Fruit fly (Drosophila melanogaster) whole organism, embryonic: ENCODE results near the gene CG17660.
A peak's percentile ranks its signal among the peaks of the same experiment; 100 is the strongest.

ENCODE experiments used
- Asciz ChIP-seq: fragments of 200-800 bp; sonication (Bioruptor generic); optimal IDR thresholded peaks from 2 replicates; lab custom pipeline; 2017; ENCODE audit warnings: missing biosample characterization, mild to moderate bottlenecking, missing genetic modification characterization, missing genetic modification reagents
- CG10147 ChIP-seq: fragments of 200-800 bp; sonication (Bioruptor generic); optimal IDR thresholded peaks from 2 replicates; lab custom pipeline; 2019; ENCODE audit warnings: missing biosample characterization, mild to moderate bottlenecking, missing genetic modification characterization, moderate library complexity
- CG1024 ChIP-seq: fragments of 200-800 bp; sonication (Bioruptor generic); IDR thresholded peaks from 2 replicates; pipeline ENCODE4 v1.3.6; 2022; ENCODE audit warnings: missing biosample characterization, missing genetic modification characterization
- CG10543 ChIP-seq: fragments of 200-800 bp; sonication (Bioruptor generic); optimal IDR thresholded peaks from 3 replicates; lab custom pipeline; 2017; ENCODE audit warnings: missing biosample characterization, mild to moderate bottlenecking, missing genetic modification characterization, moderate library complexity
- CG1233 ChIP-seq: fragments of 200-800 bp; sonication (Bioruptor generic); optimal IDR thresholded peaks from 4 replicates; lab custom pipeline; 2018; ENCODE audit warnings: missing biosample characterization, mild to moderate bottlenecking, missing genetic modification characterization
- CG12744 ChIP-seq: fragments of 200-800 bp; sonication (Bioruptor generic); optimal IDR thresholded peaks from 2 replicates; lab custom pipeline; 2016; ENCODE audit warnings: missing biosample characterization, missing genetic modification characterization
- CG14710 ChIP-seq: fragments of 200-800 bp; sonication (Bioruptor generic); optimal IDR thresholded peaks from 3 replicates; lab custom pipeline; 2019; ENCODE audit warnings: missing biosample characterization, mild to moderate bottlenecking, missing genetic modification characterization, moderate library complexity
- CG16813 ChIP-seq: fragments of 200-800 bp; sonication (Bioruptor generic); IDR thresholded peaks from 3 replicates; pipeline ENCODE4 v1.3.6; 2022; ENCODE audit warnings: missing biosample characterization, missing genetic modification characterization; ENCODE audit not compliant: partially characterized antibody
- CG18262 ChIP-seq: fragments of 200-800 bp; optimal IDR thresholded peaks from 3 replicates; lab custom pipeline; 2019; ENCODE audit warnings: missing biosample characterization, mild to moderate bottlenecking, missing genetic modification characterization, moderate library complexity
- CG18476 ChIP-seq: fragments of 200-800 bp; sonication (Bioruptor generic); optimal IDR thresholded peaks from 2 replicates; lab custom pipeline; 2016; ENCODE audit warnings: missing biosample characterization, mild to moderate bottlenecking, missing genetic modification characterization
- CG18764 ChIP-seq: fragments of 200-800 bp; sonication (Bioruptor generic); optimal IDR thresholded peaks from 3 replicates; lab custom pipeline; 2016; ENCODE audit warnings: missing biosample characterization, missing genetic modification characterization
- CG2678 ChIP-seq: fragments of 200-800 bp; sonication (Bioruptor generic); optimal IDR thresholded peaks from 3 replicates; lab custom pipeline; 2019; ENCODE audit warnings: missing biosample characterization, mild to moderate bottlenecking, missing genetic modification characterization, moderate library complexity
- CG2712 ChIP-seq: fragments of 200-800 bp; optimal IDR thresholded peaks from 3 replicates; lab custom pipeline; 2019; ENCODE audit warnings: missing biosample characterization, mild to moderate bottlenecking, missing genetic modification characterization, moderate library complexity
- CG30403 ChIP-seq: fragments of 200-800 bp; sonication (Bioruptor generic); optimal IDR thresholded peaks from 3 replicates; lab custom pipeline; 2016; ENCODE audit warnings: missing biosample characterization, missing genetic modification characterization
- CG32767 ChIP-seq: fragments of 200-800 bp; sonication (Bioruptor generic); IDR thresholded peaks from 2 replicates; pipeline ENCODE4 v1.3.6; 2022; ENCODE audit warnings: missing biosample characterization, missing genetic modification characterization
- CG34422 ChIP-seq: fragments of 200-800 bp; sonication (Bioruptor generic); IDR thresholded peaks from 3 replicates; pipeline ENCODE4 v1.3.6; 2022; ENCODE audit warnings: missing biosample characterization, missing genetic modification characterization
- CG3995 ChIP-seq: fragments of 200-800 bp; sonication (Bioruptor generic); optimal IDR thresholded peaks from 3 replicates; lab custom pipeline; 2016; ENCODE audit warnings: missing biosample characterization, missing genetic modification characterization
- CG6175 ChIP-seq: fragments of 200-800 bp; sonication (Bioruptor generic); IDR thresholded peaks from 3 replicates; pipeline ENCODE4 v1.3.6; 2022; ENCODE audit warnings: missing biosample characterization, missing genetic modification characterization
- CG6813 ChIP-seq: fragments of 200-800 bp; sonication (Bioruptor generic); optimal IDR thresholded peaks from 2 replicates; lab custom pipeline; 2017; ENCODE audit warnings: missing biosample characterization, missing genetic modification characterization, mild to moderate bottlenecking, moderate library complexity, missing genetic modification reagents
- CG7357 ChIP-seq: fragments of 200-800 bp; sonication (Bioruptor generic); IDR thresholded peaks from 3 replicates; pipeline ENCODE4 v1.3.6; 2022; ENCODE audit warnings: missing biosample characterization, missing genetic modification characterization
- CG7745 ChIP-seq: fragments of 200-800 bp; sonication (Bioruptor generic); optimal IDR thresholded peaks from 2 replicates; lab custom pipeline; 2018; ENCODE audit warnings: missing biosample characterization, mild to moderate bottlenecking, missing genetic modification characterization, moderate library complexity
- CG9876 ChIP-seq: fragments of 200-800 bp; sonication (Bioruptor generic); optimal IDR thresholded peaks from 2 replicates; lab custom pipeline; 2016; ENCODE audit warnings: missing biosample characterization, missing genetic modification characterization
- D19B ChIP-seq: fragments of 200-800 bp; sonication (Bioruptor generic); optimal IDR thresholded peaks from 2 replicates; lab custom pipeline; 2017; ENCODE audit warnings: missing biosample characterization, mild to moderate bottlenecking, missing genetic modification characterization
- Dbx ChIP-seq: fragments of 200-800 bp; sonication (Bioruptor generic); IDR thresholded peaks from 3 replicates; pipeline ENCODE4 v1.3.6; 2022; ENCODE audit warnings: missing biosample characterization, missing genetic modification characterization
- Deaf1 ChIP-seq: fragments of 200-800 bp; optimal IDR thresholded peaks from 3 replicates; lab custom pipeline; 2019; ENCODE audit warnings: missing biosample characterization, mild to moderate bottlenecking, missing genetic modification characterization, moderate library complexity
- Dref ChIP-seq: fragments of 200-800 bp; sonication (Bioruptor generic); IDR thresholded peaks from 2 replicates; pipeline ENCODE4 v1.3.6; 2022; ENCODE audit warnings: missing biosample characterization, missing genetic modification characterization
- Gsc ChIP-seq: fragments of 200-800 bp; sonication (Bioruptor generic); IDR thresholded peaks from 2 replicates; pipeline ENCODE4 v1.3.6; 2022; ENCODE audit warnings: missing biosample characterization, missing genetic modification characterization
- HLH3B ChIP-seq: fragments of 200-800 bp; sonication (Bioruptor generic); IDR thresholded peaks from 2 replicates; pipeline ENCODE4 v1.3.6; 2022; ENCODE audit warnings: missing biosample characterization, missing genetic modification characterization
- HLHmδ ChIP-seq: fragments of 200-800 bp; sonication (Bioruptor generic); optimal IDR thresholded peaks from 2 replicates; lab custom pipeline; 2018; ENCODE audit warnings: missing biosample characterization, mild to moderate bottlenecking, missing genetic modification characterization, moderate library complexity
- Hr39 ChIP-seq: fragments of >200 bp; optimal IDR thresholded peaks from 2 replicates; lab custom pipeline; 2017
- Myb ChIP-seq: fragments of 200-800 bp; sonication (Bioruptor generic); optimal IDR thresholded peaks from 2 replicates; lab custom pipeline; 2016; ENCODE audit warnings: missing biosample characterization, missing genetic modification characterization
- NK7.1 ChIP-seq: fragments of 200-800 bp; sonication (Bioruptor generic); optimal IDR thresholded peaks from 3 replicates; lab custom pipeline; 2016; ENCODE audit warnings: missing biosample characterization, missing genetic modification characterization
- Side ChIP-seq: fragments of 200-800 bp; sonication (Bioruptor generic); optimal IDR thresholded peaks from 2 replicates; lab custom pipeline; 2016; ENCODE audit warnings: missing biosample characterization, missing genetic modification characterization
- Sox102F ChIP-seq: fragments of 200-800 bp; sonication (Bioruptor generic); optimal IDR thresholded peaks from 2 replicates; lab custom pipeline; 2018; ENCODE audit warnings: missing biosample characterization, mild to moderate bottlenecking, missing genetic modification characterization, moderate library complexity
- Xbp1 ChIP-seq: fragments of 200-800 bp; sonication (Bioruptor generic); optimal IDR thresholded peaks from 3 replicates; lab custom pipeline; 2016; ENCODE audit warnings: missing biosample characterization, mild to moderate bottlenecking, missing genetic modification characterization
- ac ChIP-seq: fragments of 200-800 bp; sonication (Bioruptor generic); optimal IDR thresholded peaks from 3 replicates; lab custom pipeline; 2017; ENCODE audit warnings: missing biosample characterization, mild to moderate bottlenecking, missing genetic modification characterization
- bowl ChIP-seq: fragments of 200-800 bp; sonication (Bioruptor generic); IDR thresholded peaks from 2 replicates; pipeline ENCODE4 v1.3.6; 2022; ENCODE audit warnings: missing biosample characterization, missing genetic modification characterization
- bsh ChIP-seq, 2 experiments: fragments of 200-800 bp; sonication (Bioruptor generic); optimal IDR thresholded peaks; 2 replicates each; lab custom pipeline; 2017 to 2018; ENCODE audit warnings: mild to moderate bottlenecking in 2 of 2, missing biosample characterization in 2 of 2, missing genetic modification characterization in 2 of 2, moderate library complexity in 1 of 2
- cg ChIP-seq: fragments of 200-800 bp; sonication (Bioruptor generic); optimal IDR thresholded peaks from 3 replicates; lab custom pipeline; 2019; ENCODE audit warnings: missing biosample characterization, mild to moderate bottlenecking, missing genetic modification characterization, moderate library complexity
- dimm ChIP-seq: fragments of 200-800 bp; sonication (Bioruptor generic); IDR thresholded peaks from 2 replicates; pipeline ENCODE4 v1.3.6; 2022; ENCODE audit warnings: missing biosample characterization, missing genetic modification characterization
- esg ChIP-seq: fragments of 200-800 bp; sonication (Bioruptor generic); conservative IDR thresholded peaks from 2 replicates; pipeline ENCODE4 v1.3.6; 2022; ENCODE audit warnings: missing biosample characterization, missing genetic modification characterization
- fru ChIP-seq: fragments of >200 bp; optimal IDR thresholded peaks from 2 replicates; lab custom pipeline; 2017
- kay ChIP-seq: fragments of 200-800 bp; sonication (Bioruptor generic); optimal IDR thresholded peaks from 2 replicates; lab custom pipeline; 2016; ENCODE audit warnings: missing biosample characterization, missing genetic modification characterization
- lbe ChIP-seq: fragments of 200-800 bp; sonication (Bioruptor generic); optimal IDR thresholded peaks from 2 replicates; lab custom pipeline; 2016; ENCODE audit warnings: missing biosample characterization, mild to moderate bottlenecking, missing genetic modification characterization
- lov ChIP-seq, 2 experiments: fragments of 200-800 bp in 1 of 2; fragments of >200 bp in 1 of 2; sonication (Bioruptor generic) in 1 of 2; IDR thresholded peaks in 1 of 2; optimal IDR thresholded peaks in 1 of 2; 2 replicates in 1 of 2; 3 replicates in 1 of 2; pipeline versions ENCODE4 v1.3.6 to Lab custom; 2017 to 2022; ENCODE audit warnings: missing biosample characterization in 1 of 2, missing genetic modification characterization in 1 of 2
- luna ChIP-seq: fragments of 200-800 bp; sonication (Bioruptor generic); optimal IDR thresholded peaks from 2 replicates; lab custom pipeline; 2016; ENCODE audit warnings: missing biosample characterization, missing genetic modification characterization
- nau ChIP-seq: fragments of 200-800 bp; sonication (Bioruptor generic); optimal IDR thresholded peaks from 3 replicates; lab custom pipeline; 2017; ENCODE audit warnings: missing biosample characterization, mild to moderate bottlenecking, missing genetic modification characterization, missing genetic modification reagents
- nerfin-1 ChIP-seq: fragments of 200-800 bp; sonication (Bioruptor generic); optimal IDR thresholded peaks from 3 replicates; lab custom pipeline; 2019; ENCODE audit warnings: missing biosample characterization, mild to moderate bottlenecking, missing genetic modification characterization, moderate library complexity
- salm ChIP-seq: fragments of 200-800 bp; sonication (Bioruptor generic); optimal IDR thresholded peaks from 2 replicates; lab custom pipeline; 2018; ENCODE audit warnings: missing biosample characterization, mild to moderate bottlenecking, missing genetic modification characterization
- shn ChIP-seq: fragments of 200-800 bp; sonication (Bioruptor generic); optimal IDR thresholded peaks from 3 replicates; lab custom pipeline; 2016; ENCODE audit warnings: missing biosample characterization, missing genetic modification characterization
- tll ChIP-seq, 2 experiments: fragments of 200-800 bp in 1 of 2; fragments of >200 bp in 1 of 2; sonication (Bioruptor generic) in 1 of 2; optimal IDR thresholded peaks; 2 replicates each; lab custom pipeline; 2017 to 2019; ENCODE audit warnings: missing biosample characterization in 2 of 2, missing genetic modification characterization in 2 of 2, mild to moderate bottlenecking in 1 of 2, moderate library complexity in 1 of 2
- yki ChIP-seq: fragments of >200 bp; optimal IDR thresholded peaks from 3 replicates; lab custom pipeline; 2018

The CG17660 gene

DNA sequence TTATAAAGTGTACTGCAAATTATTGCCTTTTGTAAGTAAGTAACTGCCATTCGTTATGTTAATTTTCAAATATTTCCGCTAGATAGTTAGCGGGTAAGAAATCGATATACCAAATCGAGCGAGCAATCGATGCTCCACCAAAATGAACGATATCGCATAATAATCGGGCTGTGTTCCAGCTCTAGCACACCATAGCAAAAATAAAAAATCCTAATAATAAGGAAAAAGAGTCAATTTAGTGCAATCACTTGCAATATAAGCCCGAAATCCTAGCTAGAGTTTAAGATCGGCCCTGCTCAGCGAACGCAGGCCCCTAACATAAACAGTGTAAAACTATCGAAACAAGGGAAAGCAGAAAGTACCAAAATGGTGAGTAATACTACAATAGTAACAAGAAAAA, 5.5 kb downstream of the CG17660 start, which contains the start of gene cpb (continued):
- TF ChIP-seq kay (GFP tag; lab: Kevin White, UChicago) (peak; percentile 73), CG30403 (GFP tag; lab: Kevin White, UChicago) (no peak), CG34422 (no peak), lbe (GFP tag; lab: Kevin White, UChicago) (no peak), CG7357 (GFP tag; lab: Robert Waterston, UW) (no peak), cg (no peak), lov (optimal IDR thresholded peaks at IDR 0.05; lab: Kevin White, UChicago) (no peak), lov (GFP tag; IDR thresholded peaks at IDR 0.05; lab: Robert Waterston, UW) (no peak), salm (tag; lab: Kevin White, UChicago) (no peak), CG2678 (tag; lab: Kevin White, UChicago) (no peak), NK7.1 (GFP tag; lab: Kevin White, UChicago) (no peak), CG14710 (tag; lab: Kevin White, UChicago) (peak; percentile 22), CG2712 (tag; lab: Kevin White, UChicago) (peak; percentile 34), CG1024 (GFP tag; lab: Robert Waterston, UW) (no peak), CG32767 (GFP tag; lab: Robert Waterston, UW) (no peak), Dbx (GFP tag; lab: Robert Waterston, UW) (no peak), Gsc (GFP tag; lab: Robert Waterston, UW) (no peak), Dref (GFP tag; lab: Robert Waterston, UW) (peak; percentile 95), esg (no peak), nerfin-1 (tag; lab: Kevin White, UChicago) (no peak), ac (GFP tag; lab: Kevin White, UChicago) (no peak), Sox102F (GFP tag; lab: Kevin White, UChicago) (no peak), Hr39 (no peak), Deaf1 (tag; lab: Kevin White, UChicago) (no peak), tll (GFP tag; optimal IDR thresholded peaks at IDR 0.05; lab: Kevin White, UChicago) (no peak), CG18262 (tag; lab: Kevin White, UChicago) (no peak), CG6813 (GFP tag; lab: Kevin White, UChicago) (no peak), D19B (GFP tag; lab: Kevin White, UChicago) (no peak), yki (lab: Kevin White, UChicago) (no peak), CG3995 (GFP tag; lab: Kevin White, UChicago) (no peak), CG16813 (GFP tag; lab: Robert Waterston, UW) (peak; percentile 84), fru (lab: Kevin White, UChicago) (no peak), Myb (GFP tag; lab: Kevin White, UChicago) (peak; percentile 88), CG7745 (tag; lab: Kevin White, UChicago) (no peak), bowl (GFP tag; lab: Robert Waterston, UW) (no peak), shn (GFP tag; lab: Kevin White, UChicago) (no peak), CG18764 (GFP tag; lab: Kevin White, UChicago) (no peak), CG12744 (GFP tag; lab: Kevin White, UChicago) (no peak), luna (no peak), Xbp1 (no peak), nau (GFP tag; lab: Kevin White, UChicago) (no peak), bsh (GFP tag; optimal IDR thresholded peaks at IDR 0.05; lab: Kevin White, UChicago) (no peak), HLH3B (GFP tag; lab: Robert Waterston, UW) (no peak), CG18476 (GFP tag; lab: Kevin White, UChicago) (no peak), CG10543 (no peak), CG1233 (GFP tag; lab: Kevin White, UChicago) (no peak), CG9876 (GFP tag; lab: Kevin White, UChicago) (no peak), HLHmδ (GFP tag; lab: Kevin White, UChicago) (no peak), dimm (no peak), CG6175 (GFP tag; lab: Robert Waterston, UW) (no peak), Side (GFP tag; lab: Kevin White, UChicago) (no peak), Asciz (GFP tag; lab: Kevin White, UChicago) (no peak), CG10147 (no peak)
